Fruit fly (Drosophila melanogaster): ENCODE measurements around the gene boss.

The boss gene

dm6 chr3R:25982734-25983133, 20.9 kb downstream of the boss start, which contains the start of gene Nf1 (continued):
- peak; percentile 38 for TF ChIP-seq sens (GFP tag)
- peak; percentile 97 for TF ChIP-seq Sry-δ (GFP tag; optimal IDR thresholded peaks at IDR 0.05)
- peak; percentile 69 for TF ChIP-seq CG14860 (GFP tag; IDR thresholded peaks at IDR 0.05; ENCODE audit: partially characterized antibody)
- peak; percentile 86 for TF ChIP-seq CG3995 (GFP tag; optimal IDR thresholded peaks at IDR 0.05)
- TF ChIP-seq MBD-R2 (GFP tag; IDR thresholded peaks at IDR 0.05) = peak; percentile 34
- TF ChIP-seq CG16813 (GFP tag; IDR thresholded peaks at IDR 0.05; ENCODE audit: partially characterized antibody) = peak; percentile 83
- peak; percentile 28 for TF ChIP-seq tin (GFP tag; optimal IDR thresholded peaks at IDR 0.05)
- peak; percentile 70 for TF ChIP-seq vnd (GFP tag; IDR thresholded peaks at IDR 0.05; ENCODE audit: partially characterized antibody)
- peak; percentile 90 for TF ChIP-seq vvl (GFP tag; IDR thresholded peaks at IDR 0.05)
- TF ChIP-seq dpn (GFP tag; optimal IDR thresholded peaks at IDR 0.05) = peak in 1 of 2 experiments; percentile 13
- peak; percentile 73 for TF ChIP-seq CG2116 (GFP tag; optimal IDR thresholded peaks at IDR 0.05)
- TF ChIP-seq wor (GFP tag; IDR thresholded peaks at IDR 0.05) = no peak
- peak; percentile 83 for TF ChIP-seq Ets97D (GFP tag; optimal IDR thresholded peaks at IDR 0.05)
- no peak for TF ChIP-seq Hmr (GFP tag; optimal IDR thresholded peaks at IDR 0.05)
- peak; percentile 88 for TF ChIP-seq BEAF-32 (GFP tag; optimal IDR thresholded peaks at IDR 0.05)
- TF ChIP-seq CG32532 (GFP tag; IDR thresholded peaks at IDR 0.05) = 0 out of 2 replicates have a peak, but pooled peaks have one; percentile 19
- TF ChIP-seq Sry-β (GFP tag; optimal IDR thresholded peaks at IDR 0.05) = peak; percentile 13
- TF ChIP-seq shn (GFP tag; optimal IDR thresholded peaks at IDR 0.05) = no peak
- TF ChIP-seq CG33213 (GFP tag; optimal IDR thresholded peaks at IDR 0.05) = peak; percentile 41
- TF ChIP-seq HLH4C (GFP tag; IDR thresholded peaks at IDR 0.05; ENCODE audit: partially characterized antibody) = peak; percentile 66
- TF ChIP-seq repo (GFP tag; optimal IDR thresholded peaks at IDR 0.05) = peak; percentile 34
- peak; percentile 35; the same call in 1 of the 3 replicates for TF ChIP-seq row (GFP tag; IDR thresholded peaks at IDR 0.05)
- no peak for TF ChIP-seq mirr (GFP tag; optimal IDR thresholded peaks at IDR 0.05)
- no peak for TF ChIP-seq CG5245 (GFP tag; optimal IDR thresholded peaks at IDR 0.05)
- 0 out of 2 replicates have a peak, but pooled peaks have one; percentile 13 for TF ChIP-seq CG3847 (GFP tag; IDR thresholded peaks at IDR 0.05)
- TF ChIP-seq HLHmδ (GFP tag; optimal IDR thresholded peaks at IDR 0.05) = no peak
- TF ChIP-seq unc-4 (GFP tag; IDR thresholded peaks at IDR 0.05; ENCODE audit: partially characterized antibody) = peak; percentile 84
- no peak for TF ChIP-seq gem (tag; optimal IDR thresholded peaks at IDR 0.05)
- TF ChIP-seq Chrac-16 (GFP tag; optimal IDR thresholded peaks at IDR 0.05) = peak; percentile 0
- peak; percentile 94 for TF ChIP-seq Opbp (GFP tag; IDR thresholded peaks at IDR 0.05; ENCODE audit: partially characterized antibody)
- no peak for TF ChIP-seq CG16815 (GFP tag; optimal IDR thresholded peaks at IDR 0.05)
- no peak for TF ChIP-seq yki (optimal IDR thresholded peaks at IDR 0.05)
- peak; percentile 90 for TF ChIP-seq pzg (GFP tag; optimal IDR thresholded peaks at IDR 0.05)
- TF ChIP-seq stwl (tag; optimal IDR thresholded peaks at IDR 0.05) = peak; percentile 84
- TF ChIP-seq da (GFP tag; optimal IDR thresholded peaks at IDR 0.05) = no peak
- peak; percentile 85 for TF ChIP-seq knrl (GFP tag; IDR thresholded peaks at IDR 0.05; ENCODE audit: partially characterized antibody)
- TF ChIP-seq CG9932 (GFP tag; IDR thresholded peaks at IDR 0.05) = peak; percentile 46; the same call in 1 of the 2 replicates
- peak; percentile 89 for TF ChIP-seq amos (GFP tag; IDR thresholded peaks at IDR 0.05; ENCODE audit: partially characterized antibody)
- TF ChIP-seq CG8924 (tag; optimal IDR thresholded peaks at IDR 0.05) = peak; percentile 7
- no peak for TF ChIP-seq Hr51 (GFP tag; optimal IDR thresholded peaks at IDR 0.05)
- TF ChIP-seq hbn (GFP tag; IDR thresholded peaks at IDR 0.05; ENCODE audit: partially characterized antibody) = peak; percentile 81
- no peak for TF ChIP-seq Ptx1 (GFP tag; IDR thresholded peaks at IDR 0.05)
- peak; percentile 26 for TF ChIP-seq MESR4 (GFP tag; optimal IDR thresholded peaks at IDR 0.05)
- TF ChIP-seq ranshi (GFP tag; IDR thresholded peaks at IDR 0.05) = peak; percentile 93
- 0 out of 3 replicates have a peak, but pooled peaks have one; percentile 18 for TF ChIP-seq tgo (GFP tag; IDR thresholded peaks at IDR 0.05)
- peak; percentile 56; the same call in 1 of the 3 replicates for TF ChIP-seq zen2 (GFP tag; IDR thresholded peaks at IDR 0.05; ENCODE audit: partially characterized antibody)
- TF ChIP-seq CG9797 (GFP tag; optimal IDR thresholded peaks at IDR 0.05) = peak; percentile 50
- TF ChIP-seq Xbp1 (GFP tag; optimal IDR thresholded peaks at IDR 0.05) = peak; percentile 17
- TF ChIP-seq trem (tag; optimal IDR thresholded peaks at IDR 0.05) = peak; percentile 78
- peak; percentile 90 for TF ChIP-seq bbx (GFP tag; IDR thresholded peaks at IDR 0.05; ENCODE audit: partially characterized antibody)
